Worm (Caenorhabditis elegans) whole organism, L3 larva: ENCODE results near the gene T20B3.14.

Experiments
- R02D3.7 ChIP-seq: fragments of 150-350 bp; optimal IDR thresholded peaks from 2 replicates; lab custom pipeline; 2014; ENCODE audit warnings: missing biosample characterization, missing genetic modification characterization
- ZK546.5 ChIP-seq: sonication (generic microtip); optimal IDR thresholded peaks from 2 replicates; lab custom pipeline; 2017; ENCODE audit warnings: missing biosample characterization, missing genetic modification characterization
- aly-2 ChIP-seq: fragments of 150-350 bp; optimal IDR thresholded peaks from 2 replicates; lab custom pipeline; 2014; ENCODE audit warnings: missing biosample characterization, missing genetic modification characterization
- ama-1 ChIP-seq: fragments of 150-350 bp; optimal IDR thresholded peaks from 2 replicates; lab custom pipeline; 2018
- ceh-16 ChIP-seq: sonication (generic microtip); optimal IDR thresholded peaks from 2 replicates; lab custom pipeline; 2017; ENCODE audit warnings: missing biosample characterization, missing genetic modification characterization
- ceh-28 ChIP-seq: fragments of 150-350 bp; optimal IDR thresholded peaks from 2 replicates; lab custom pipeline; 2014; ENCODE audit warnings: missing biosample characterization, missing genetic modification reagents, missing genetic modification characterization
- ceh-82 ChIP-seq: fragments of 150-350 bp; optimal IDR thresholded peaks from 2 replicates; lab custom pipeline; 2014; ENCODE audit warnings: missing biosample characterization, missing genetic modification characterization
- ceh-9 ChIP-seq: sonication (generic microtip); optimal IDR thresholded peaks from 2 replicates; lab custom pipeline; 2018; ENCODE audit warnings: missing biosample characterization, missing genetic modification characterization
- daf-12 ChIP-seq: fragments of 150-350 bp; optimal IDR thresholded peaks from 2 replicates; lab custom pipeline; 2014; ENCODE audit warnings: missing biosample characterization, missing genetic modification reagents, missing genetic modification characterization
- egl-27 ChIP-seq: sonication (generic microtip); optimal IDR thresholded peaks from 4 replicates; lab custom pipeline; 2017; ENCODE audit warnings: missing biosample characterization, missing genetic modification reagents, missing genetic modification characterization
- egl-5 ChIP-seq: fragments of 150-350 bp; optimal IDR thresholded peaks from 2 replicates; lab custom pipeline; 2017; ENCODE audit warnings: missing biosample characterization, missing genetic modification reagents, missing genetic modification characterization, inconsistent platforms
- elt-1 ChIP-seq: fragments of 150-350 bp; optimal IDR thresholded peaks from 2 replicates; lab custom pipeline; 2014; ENCODE audit warnings: missing biosample characterization, missing genetic modification characterization
- elt-2 ChIP-seq: sonication (generic microtip); optimal IDR thresholded peaks from 2 replicates; lab custom pipeline; 2016; ENCODE audit warnings: missing genetic modification reagents, mild to moderate bottlenecking, missing genetic modification characterization, missing compliant biosample characterization
- elt-3 ChIP-seq, 3 experiments: fragments of 150-350 bp in 1 of 3; sonication (generic microtip) in 2 of 3; optimal IDR thresholded peaks; 2 replicates in 2 of 3; 4 replicates in 1 of 3; lab custom pipeline; 2014 to 2017; ENCODE audit warnings: missing biosample characterization in 3 of 3, missing genetic modification characterization in 3 of 3
- eor-1 ChIP-seq, 2 experiments: fragments of 150-350 bp; optimal IDR thresholded peaks; 2 replicates each; lab custom pipeline; 2014 to 2018; ENCODE audit warnings: missing biosample characterization in 2 of 2, missing genetic modification characterization in 2 of 2
- fkh-10 ChIP-seq: sonication (generic microtip); optimal IDR thresholded peaks from 2 replicates; lab custom pipeline; 2017; ENCODE audit warnings: missing biosample characterization, missing genetic modification reagents, missing genetic modification characterization
- fkh-2 ChIP-seq: fragments of 150-350 bp; optimal IDR thresholded peaks from 2 replicates; lab custom pipeline; 2014; ENCODE audit warnings: missing biosample characterization, missing genetic modification reagents, missing genetic modification characterization
- fos-1 ChIP-seq: fragments of 150-350 bp; optimal IDR thresholded peaks from 2 replicates; lab custom pipeline; 2014; ENCODE audit warnings: missing biosample characterization, missing genetic modification characterization
- hmg-11 ChIP-seq: sonication (generic microtip); optimal IDR thresholded peaks from 2 replicates; lab custom pipeline; 2016; ENCODE audit warnings: missing genetic modification characterization, missing compliant biosample characterization
- jun-1 ChIP-seq: fragments of 150-350 bp; optimal IDR thresholded peaks from 2 replicates; lab custom pipeline; 2014; ENCODE audit warnings: missing biosample characterization, missing genetic modification reagents, missing genetic modification characterization
- lin-15B ChIP-seq: fragments of 150-350 bp; optimal IDR thresholded peaks from 2 replicates; lab custom pipeline; 2014; ENCODE audit warnings: missing biosample characterization, missing genetic modification characterization
- lin-39 ChIP-seq: fragments of 150-350 bp; optimal IDR thresholded peaks from 2 replicates; lab custom pipeline; 2018; ENCODE audit warnings: missing biosample characterization, missing genetic modification reagents, missing genetic modification characterization
- lsy-12 ChIP-seq: sonication (generic microtip); optimal IDR thresholded peaks from 2 replicates; lab custom pipeline; 2016; ENCODE audit warnings: mild to moderate bottlenecking, missing genetic modification characterization, missing compliant biosample characterization
- mdl-1 ChIP-seq: fragments of 150-350 bp; optimal IDR thresholded peaks from 2 replicates; lab custom pipeline; 2014; ENCODE audit warnings: missing biosample characterization, missing genetic modification characterization
- mml-1 ChIP-seq: fragments of 150-350 bp; sonication (generic microtip); optimal IDR thresholded peaks from 3 replicates; lab custom pipeline; 2014; ENCODE audit warnings: missing biosample characterization, missing genetic modification characterization
- nfya-1 ChIP-seq: sonication (generic microtip); optimal IDR thresholded peaks from 2 replicates; lab custom pipeline; 2017; ENCODE audit warnings: missing genetic modification characterization, mild to moderate bottlenecking, missing compliant biosample characterization, antibody characterized with exemption, moderate library complexity; ENCODE audit not compliant: insufficient read depth
- nhr-11 ChIP-seq: fragments of 150-350 bp; optimal IDR thresholded peaks from 2 replicates; lab custom pipeline; 2014; ENCODE audit warnings: missing biosample characterization, missing genetic modification characterization
- nhr-12 ChIP-seq: fragments of 150-350 bp; optimal IDR thresholded peaks from 2 replicates; lab custom pipeline; 2014; ENCODE audit warnings: missing biosample characterization, missing genetic modification characterization
- nhr-23 ChIP-seq: fragments of 150-350 bp; optimal IDR thresholded peaks from 2 replicates; lab custom pipeline; 2014; ENCODE audit warnings: missing biosample characterization, missing genetic modification reagents, missing genetic modification characterization
- nhr-237 ChIP-seq: fragments of 150-350 bp; optimal IDR thresholded peaks from 2 replicates; lab custom pipeline; 2014; ENCODE audit warnings: missing biosample characterization, missing genetic modification characterization
- nhr-25 ChIP-seq: sonication (generic microtip); optimal IDR thresholded peaks from 2 replicates; lab custom pipeline; 2017; ENCODE audit warnings: missing biosample characterization, missing genetic modification characterization
- nhr-28 ChIP-seq: fragments of 150-350 bp; optimal IDR thresholded peaks from 2 replicates; lab custom pipeline; 2014; ENCODE audit warnings: missing biosample characterization, missing genetic modification characterization
- nhr-43 ChIP-seq: sonication (generic microtip); optimal IDR thresholded peaks from 2 replicates; lab custom pipeline; 2016; ENCODE audit warnings: mild to moderate bottlenecking, missing genetic modification characterization, missing compliant biosample characterization; ENCODE audit not compliant: poor library complexity, severe bottlenecking
- nhr-67 ChIP-seq: fragments of 150-350 bp; optimal IDR thresholded peaks from 2 replicates; lab custom pipeline; 2014; ENCODE audit warnings: missing biosample characterization, missing genetic modification characterization
- nhr-76 ChIP-seq: fragments of 150-350 bp; sonication (generic microtip); optimal IDR thresholded peaks from 5 replicates; lab custom pipeline; 2014; ENCODE audit warnings: missing biosample characterization, missing genetic modification characterization
- nhr-77 ChIP-seq: fragments of 150-350 bp; optimal IDR thresholded peaks from 2 replicates; lab custom pipeline; 2014; ENCODE audit warnings: missing biosample characterization, missing genetic modification characterization
- pha-4 ChIP-seq: fragments of 150-350 bp; optimal IDR thresholded peaks from 2 replicates; lab custom pipeline; 2014; ENCODE audit warnings: missing biosample characterization, missing genetic modification reagents, missing genetic modification characterization
- pqm-1 ChIP-seq: fragments of 150-350 bp; optimal IDR thresholded peaks from 2 replicates; lab custom pipeline; 2017; ENCODE audit warnings: missing biosample characterization, missing genetic modification characterization, inconsistent platforms
- sea-2 ChIP-seq: fragments of 150-350 bp; sonication (generic microtip); optimal IDR thresholded peaks from 4 replicates; lab custom pipeline; 2014; ENCODE audit warnings: missing biosample characterization, missing genetic modification reagents, missing genetic modification characterization
- skn-1 ChIP-seq: fragments of 150-350 bp; optimal IDR thresholded peaks from 2 replicates; lab custom pipeline; 2014; ENCODE audit warnings: missing biosample characterization, missing genetic modification characterization
- snpc-4 ChIP-seq: fragments of 150-350 bp; optimal IDR thresholded peaks from 2 replicates; lab custom pipeline; 2014; ENCODE audit warnings: missing biosample characterization, missing genetic modification characterization
- tbx-2 ChIP-seq: sonication (generic microtip); optimal IDR thresholded peaks from 2 replicates; lab custom pipeline; 2016; ENCODE audit warnings: mild to moderate bottlenecking, missing genetic modification characterization, missing compliant biosample characterization
- unc-39 ChIP-seq: sonication (generic microtip); optimal IDR thresholded peaks from 4 replicates; lab custom pipeline; 2017; ENCODE audit warnings: missing biosample characterization, missing genetic modification characterization
- unc-62 ChIP-seq: fragments of 150-350 bp; sonication (generic microtip); optimal IDR thresholded peaks from 4 replicates; lab custom pipeline; 2014; ENCODE audit warnings: missing biosample characterization, missing genetic modification reagents, missing genetic modification characterization
- zag-1 ChIP-seq: fragments of 150-350 bp; optimal IDR thresholded peaks from 2 replicates; lab custom pipeline; 2014; ENCODE audit warnings: missing biosample characterization, missing genetic modification characterization
- ztf-11 ChIP-seq: fragments of 150-350 bp; optimal IDR thresholded peaks from 2 replicates; lab custom pipeline; 2014; ENCODE audit warnings: missing biosample characterization, missing genetic modification characterization
- ztf-4 ChIP-seq: fragments of 150-350 bp; optimal IDR thresholded peaks from 2 replicates; lab custom pipeline; 2014; ENCODE audit warnings: missing biosample characterization, missing genetic modification characterization

The T20B3.14 gene

DNA sequence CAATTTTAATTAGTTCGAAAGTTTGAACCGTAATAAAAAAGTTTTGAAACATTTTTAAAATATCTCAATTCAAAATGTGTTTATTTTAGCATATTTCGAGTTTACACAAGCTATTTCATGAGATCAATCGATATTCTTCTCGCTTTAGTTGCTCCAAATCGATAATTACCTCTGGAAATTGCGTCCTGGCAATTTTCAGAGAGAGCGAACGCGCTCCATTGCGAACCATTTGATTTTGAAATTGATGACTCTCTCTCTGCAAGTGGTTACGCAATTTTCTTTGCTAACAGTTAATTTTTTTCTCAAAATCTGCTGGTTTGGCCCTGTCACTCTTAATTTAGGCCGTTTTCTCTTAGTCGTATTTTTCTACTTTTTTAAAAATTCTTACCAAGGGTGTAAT is 20.6 kb downstream of the T20B3.14 start:
- no peak for TF ChIP-seq tbx-2 (tag; lab: Kevin White, UChicago)
- no peak for TF ChIP-seq unc-62
- no peak for TF ChIP-seq mdl-1 (tag; lab: Kevin White, UChicago)
- TF ChIP-seq fkh-10 (GFP tag; lab: Kevin White, UChicago): no peak
- no peak for TF ChIP-seq elt-3 (tag; optimal IDR thresholded peaks at IDR 0.05; lab: Kevin White, UChicago)
- TF ChIP-seq snpc-4 (tag; lab: Kevin White, UChicago): no peak
- TF ChIP-seq nhr-67 (tag; lab: Kevin White, UChicago): no peak
- TF ChIP-seq ztf-11: no peak
- TF ChIP-seq nhr-28: no peak
- TF ChIP-seq lin-39 (tag; lab: Kevin White, UChicago): peak; percentile 50
- TF ChIP-seq ceh-16 (tag; lab: Kevin White, UChicago): no peak
- TF ChIP-seq aly-2 (tag; lab: Kevin White, UChicago): no peak
- TF ChIP-seq ceh-28 (tag; lab: Kevin White, UChicago): peak; percentile 16
- TF ChIP-seq pha-4 (tag; lab: Kevin White, UChicago): no peak
- no peak for TF ChIP-seq hmg-11 (tag; lab: Kevin White, UChicago)
- no peak for TF ChIP-seq sea-2 (GFP tag; lab: Kevin White, UChicago)
- no peak for TF ChIP-seq ceh-82 (tag; lab: Kevin White, UChicago)

DNA sequence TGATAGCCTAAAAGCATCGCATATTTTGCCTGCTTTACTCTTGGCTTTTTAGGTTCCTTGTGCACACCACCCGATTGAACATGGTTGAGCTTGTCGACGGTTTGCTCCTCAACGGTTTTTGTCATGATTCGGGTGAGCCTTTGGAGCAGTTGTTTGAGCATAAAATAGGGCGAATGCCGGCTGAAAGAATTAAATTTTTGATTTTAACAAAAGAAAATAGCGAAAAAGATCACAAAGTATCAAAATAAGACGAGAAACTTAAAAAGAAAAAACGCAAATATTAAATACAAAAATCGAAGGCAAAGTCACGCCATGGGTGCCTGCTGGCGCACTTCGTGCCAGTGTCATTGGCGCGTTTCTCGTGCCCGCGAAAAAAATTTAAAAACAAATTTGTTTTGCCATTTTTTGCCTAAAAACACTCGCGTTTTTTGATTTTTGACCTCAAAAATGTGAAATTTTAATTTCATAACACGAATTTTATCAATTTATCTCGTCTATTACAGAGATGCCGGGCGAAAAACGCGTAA is 26.2 kb downstream of the T20B3.14 start, which contains the start of the genes ctps-1 and pus-1:
Gene ctps-1, plus strand, starts transcription at position 51 of the 527 bp plus-strand sequence.
Gene pus-1, minus strand, starts transcription at position 125 of the 527 bp plus-strand sequence.
- TF ChIP-seq sea-2 (GFP tag; lab: Kevin White, UChicago) (no peak), nhr-67 (tag; lab: Kevin White, UChicago) (no peak), ceh-28 (tag; lab: Kevin White, UChicago) (no peak), elt-1 (tag; lab: Kevin White, UChicago) (no peak), ZK546.5 (tag; lab: Kevin White, UChicago) (no peak), egl-27 (no peak), nhr-43 (no peak), lin-15B (tag; lab: Kevin White, UChicago) (peak; percentile 54), fkh-2 (tag; lab: Kevin White, UChicago) (no peak), nhr-11 (tag; lab: Kevin White, UChicago) (no peak), nhr-237 (tag; lab: Kevin White, UChicago) (no peak), R02D3.7 (tag; lab: Kevin White, UChicago) (peak; percentile 2), unc-62 (no peak), nhr-23 (tag; lab: Kevin White, UChicago) (peak; percentile 78), ceh-82 (tag; lab: Kevin White, UChicago) (no peak), nhr-12 (tag; lab: Kevin White, UChicago) (no peak), mml-1 (no peak), daf-12 (no peak), nhr-28 (no peak), ztf-4 (tag; lab: Kevin White, UChicago) (no peak), unc-39 (tag; lab: Kevin White, UChicago) (no peak), jun-1 (tag; lab: Kevin White, UChicago) (peak; percentile 30), ceh-9 (tag; lab: Kevin White, UChicago) (no peak), aly-2 (tag; lab: Kevin White, UChicago) (no peak), ama-1 (lab: Kevin White, UChicago) (peak; percentile 30), ztf-11 (no peak), nhr-76 (no peak), egl-5 (tag; lab: Kevin White, UChicago) (no peak), tbx-2 (tag; lab: Kevin White, UChicago) (no peak), lin-39 (tag; lab: Kevin White, UChicago) (no peak), hmg-11 (tag; lab: Kevin White, UChicago) (peak; percentile 48), nhr-77 (tag; lab: Kevin White, UChicago) (no peak), nhr-25 (tag; lab: Kevin White, UChicago) (peak; percentile 37), eor-1 (tag; optimal IDR thresholded peaks at IDR 0.05; lab: Kevin White, UChicago) (no peak), fos-1 (tag; lab: Kevin White, UChicago) (no peak), nfya-1 (tag; lab: Kevin White, UChicago) (peak; percentile 87), mdl-1 (tag; lab: Kevin White, UChicago) (no peak), zag-1 (tag; lab: Kevin White, UChicago) (no peak), snpc-4 (tag; lab: Kevin White, UChicago) (peak; percentile 92), pqm-1 (tag; lab: Kevin White, UChicago) (no peak), elt-3 (tag; optimal IDR thresholded peaks at IDR 0.05; lab: Kevin White, UChicago) (no peak), pha-4 (tag; lab: Kevin White, UChicago) (peak; percentile 80), elt-2 (tag; lab: Kevin White, UChicago) (peak; percentile 28), lsy-12 (peak; percentile 15), fkh-10 (GFP tag; lab: Kevin White, UChicago) (peak; percentile 47), skn-1 (tag; lab: Kevin White, UChicago) (no peak), ceh-16 (tag; lab: Kevin White, UChicago) (no peak)
- TF ChIP-seq, all 47 proteins: peak for 13
